Worm (Caenorhabditis elegans): ENCODE results near the gene F52E4.5.

DNA sequence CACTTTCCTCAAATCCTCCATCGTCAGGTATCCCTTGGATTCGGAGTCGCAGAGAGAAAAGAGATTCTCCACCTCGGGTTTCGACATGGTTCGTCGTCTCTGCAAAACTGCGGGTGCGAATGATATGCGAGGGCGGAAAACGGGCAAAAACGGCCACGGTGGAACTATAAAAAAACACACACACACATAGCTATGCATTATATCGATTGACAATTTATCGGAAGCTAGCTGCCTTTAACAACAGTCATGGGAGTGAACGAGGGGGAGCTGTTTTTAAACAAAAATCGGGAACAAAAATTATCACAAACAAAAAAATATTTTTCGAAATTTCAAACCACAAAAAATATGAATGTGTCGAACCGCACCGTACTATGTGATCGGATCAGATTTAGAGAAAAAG lies 27.8 kb downstream of the F52E4.5 start, which contains the start of gene rsef-1:
- TF ChIP-seq elt-2 (tag; optimal IDR thresholded peaks at IDR 0.05) (no peak), ztf-16 (tag; optimal IDR thresholded peaks at IDR 0.05) (no peak), F13H6.1 (tag; optimal IDR thresholded peaks at IDR 0.05) (no peak), elt-4 (tag; optimal IDR thresholded peaks at IDR 0.05) (no peak), K02D7.2 (tag; optimal IDR thresholded peaks at IDR 0.05) (no peak), ama-1 (optimal IDR thresholded peaks at IDR 0.05) (no peak), Y22D7AL.16 (tag; optimal IDR thresholded peaks at IDR 0.05) (no peak), nhr-11 (tag; optimal IDR thresholded peaks at IDR 0.05) (no peak), ceh-34 (tag; optimal IDR thresholded peaks at IDR 0.05) (no peak), ets-4 (tag; optimal IDR thresholded peaks at IDR 0.05) (no peak), pqm-1 (tag; optimal IDR thresholded peaks at IDR 0.05) (no peak)
